Worm (Caenorhabditis elegans) whole organism, early embryonic: ENCODE data around the gene mlt-8.
A peak's percentile ranks its signal among the peaks of the same experiment; 100 is the strongest.

Source experiments
- B0310.2 ChIP-seq: sonication (generic microtip); optimal IDR thresholded peaks from 2 replicates; lab custom pipeline; 2016; ENCODE audit warnings: mild to moderate bottlenecking, missing genetic modification characterization, missing compliant biosample characterization
- F13C5.2 ChIP-seq: sonication (generic microtip); optimal IDR thresholded peaks from 2 replicates; lab custom pipeline; 2017; ENCODE audit warnings: mild to moderate bottlenecking, missing genetic modification characterization, inconsistent platforms, missing compliant biosample characterization
- aly-1 ChIP-seq: sonication (generic microtip); optimal IDR thresholded peaks from 2 replicates; lab custom pipeline; 2016; ENCODE audit warnings: missing genetic modification characterization, missing compliant biosample characterization
- ama-1 ChIP-seq: fragments of 150-350 bp; optimal IDR thresholded peaks from 2 replicates; lab custom pipeline; 2014
- ceh-13 ChIP-seq: fragments of 200-800 bp; sonication (Bioruptor generic); optimal IDR thresholded peaks from 2 replicates; lab custom pipeline; 2018; ENCODE audit warnings: mild to moderate bottlenecking, missing genetic modification characterization, missing compliant biosample characterization
- ceh-36 ChIP-seq: sonication (generic microtip); optimal IDR thresholded peaks from 2 replicates; lab custom pipeline; 2016; ENCODE audit warnings: missing genetic modification characterization, inconsistent platforms, missing compliant biosample characterization
- ets-7 ChIP-seq: sonication (generic microtip); optimal IDR thresholded peaks from 2 replicates; lab custom pipeline; 2016; ENCODE audit warnings: missing genotype, missing genetic modification characterization, missing compliant biosample characterization
- flt-1 ChIP-seq: fragments of 200-800 bp; sonication (Bioruptor generic); IDR thresholded peaks from 2 replicates; pipeline ENCODE4 v1.3.6; 2022; ENCODE audit warnings: missing genetic modification characterization, missing compliant biosample characterization
- hmbx-1 ChIP-seq: sonication (generic microtip); optimal IDR thresholded peaks from 2 replicates; lab custom pipeline; 2016; ENCODE audit warnings: mild to moderate bottlenecking, missing genetic modification characterization, missing compliant biosample characterization
- hmg-4 ChIP-seq: fragments of 200-800 bp; sonication (Bioruptor generic); optimal IDR thresholded peaks from 2 replicates; lab custom pipeline; 2018; ENCODE audit warnings: mild to moderate bottlenecking, missing genetic modification characterization, missing compliant biosample characterization
- hnd-1 ChIP-seq: sonication (generic microtip); optimal IDR thresholded peaks from 2 replicates; lab custom pipeline; 2016; ENCODE audit warnings: missing genetic modification characterization, missing compliant biosample characterization
- pes-1 ChIP-seq: fragments of 200-800 bp; sonication (Bioruptor generic); IDR thresholded peaks from 2 replicates; pipeline ENCODE4 v1.3.6; 2022; ENCODE audit warnings: missing genetic modification reagents, missing genetic modification characterization, missing compliant biosample characterization
- scrt-1 ChIP-seq: fragments of 200-800 bp; sonication (Bioruptor generic); IDR thresholded peaks from 2 replicates; pipeline ENCODE4 v1.3.6; 2022; ENCODE audit warnings: missing genetic modification characterization, missing compliant biosample characterization
- sea-1 ChIP-seq: fragments of 200-800 bp; sonication (Bioruptor generic); conservative IDR thresholded peaks from 2 replicates; pipeline ENCODE4 v1.3.6; 2022; ENCODE audit warnings: missing genetic modification characterization, missing compliant biosample characterization
- tbx-11 ChIP-seq: fragments of 200-800 bp; sonication (Bioruptor generic); IDR thresholded peaks from 2 replicates; pipeline ENCODE4 v1.3.6; 2022; ENCODE audit warnings: missing genetic modification characterization, missing compliant biosample characterization
- tbx-37 ChIP-seq: fragments of 200-800 bp; sonication (Bioruptor generic); conservative IDR thresholded peaks from 2 replicates; pipeline ENCODE4 v1.3.6; 2022; ENCODE audit warnings: missing genetic modification reagents, missing genetic modification characterization, missing compliant biosample characterization
- tra-4 ChIP-seq: sonication (generic microtip); optimal IDR thresholded peaks from 2 replicates; lab custom pipeline; 2017; ENCODE audit warnings: missing genetic modification characterization, missing compliant biosample characterization

The mlt-8 gene

ce11 chrII:581983-582382, 10.1 kb upstream of the mlt-8 start:
- TF ChIP-seq ets-7 (tag; lab: Kevin White, UChicago) (no peak), scrt-1 (GFP tag; lab: Robert Waterston, UW) (no peak), pes-1 (no peak), B0310.2 (tag; lab: Kevin White, UChicago) (no peak)

- TF ChIP-seq F13C5.2 (tag; lab: Kevin White, UChicago): no peak
These were observed 8.3 kb upstream of the mlt-8 start, which contains the start of the genes cdc-37 and W08F4.3 for ce11 chrII:580189-580643. Gene cdc-37 (minus strand): TSS chrII:580593. Gene W08F4.3 (plus strand): TSS chrII:580602.

DNA sequence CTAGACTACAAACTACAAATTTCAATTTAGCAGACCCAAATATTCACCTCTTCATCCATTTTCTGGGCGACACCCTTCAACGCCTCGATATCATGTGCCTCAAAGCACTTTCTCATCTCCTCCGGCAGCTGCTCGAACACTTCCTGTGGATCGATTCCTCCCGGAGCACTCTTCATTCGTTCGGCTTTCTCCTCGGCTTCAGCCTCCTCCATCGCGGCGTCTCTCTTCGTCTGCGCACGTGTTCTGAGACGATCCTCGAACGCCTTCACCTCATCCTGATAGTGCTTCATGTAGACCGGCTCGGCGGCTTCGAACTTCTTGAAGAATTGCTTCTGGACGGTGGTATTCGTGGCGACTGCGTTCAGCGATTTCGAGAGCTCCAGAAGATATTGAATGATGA, 6.9 kb upstream of the mlt-8 start:
- TF ChIP-seq scrt-1 (GFP tag; lab: Robert Waterston, UW) (no peak), ceh-13 (GFP tag; lab: Kevin White, UChicago) (no peak), sea-1 (GFP tag; lab: Robert Waterston, UW) (no peak), F13C5.2 (tag; lab: Kevin White, UChicago) (no peak), hmbx-1 (no peak), ets-7 (tag; lab: Kevin White, UChicago) (no peak)

DNA sequence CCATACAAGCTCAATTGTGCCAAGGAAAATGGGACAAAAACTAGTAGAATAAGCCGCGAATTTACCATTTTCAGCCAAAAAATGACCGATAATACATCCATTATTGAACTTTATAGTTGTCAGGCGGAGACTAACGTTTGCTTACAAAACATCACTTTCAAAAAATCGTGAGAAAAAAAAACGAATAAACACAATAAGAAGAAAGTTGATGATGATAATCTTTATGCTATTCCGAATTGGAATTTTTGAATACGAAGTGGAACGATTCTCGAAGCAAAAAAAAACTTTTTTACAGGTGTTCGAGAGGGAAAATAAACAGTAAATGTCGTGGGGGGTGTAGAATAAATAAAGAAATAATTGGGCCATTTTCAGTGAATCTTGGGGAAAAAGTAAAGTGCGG, 5.7 kb upstream of the mlt-8 start, which contains the start of gene W08F4.7:
Gene W08F4.7, minus strand, starts transcription at position 101 of the 400 bp plus-strand sequence.
- TF ChIP-seq F13C5.2 (tag; lab: Kevin White, UChicago) (no peak), ets-7 (tag; lab: Kevin White, UChicago) (no peak), ama-1 (lab: Kevin White, UChicago) (no peak), tbx-11 (GFP tag; lab: Robert Waterston, UW) (no peak), flt-1 (GFP tag; lab: Robert Waterston, UW) (no peak), pes-1 (no peak), aly-1 (no peak), ceh-36 (tag; lab: Kevin White, UChicago) (no peak)

- no peak for TF ChIP-seq ceh-13 (GFP tag; lab: Kevin White, UChicago)
These were observed 2.2 kb upstream of the mlt-8 start for ce11 chrII:574064-574463.

ce11 chrII:573580-573979, 1.7 kb upstream of the mlt-8 start:
- peak; percentile 88 for TF ChIP-seq ceh-36 (tag; lab: Kevin White, UChicago)
- TF ChIP-seq pes-1: peak; percentile 37; the same call in 1 of the 2 replicates

- TF ChIP-seq tra-4 (no peak), hmg-4 (GFP tag; lab: Kevin White, UChicago) (no peak), hmbx-1 (no peak), flt-1 (GFP tag; lab: Robert Waterston, UW) (no peak), hnd-1 (tag; lab: Kevin White, UChicago) (no peak), ceh-36 (tag; lab: Kevin White, UChicago) (no peak), sea-1 (GFP tag; lab: Robert Waterston, UW) (no peak)
These were observed 3.1 kb downstream of the mlt-8 start, which contains the start of gene W08F4.5 for ce11 chrII:568776-569175. Gene W08F4.5 (minus strand): TSS chrII:568876.

ce11 chrII:556185-556584, 15.7 kb downstream of the mlt-8 start, which contains the start of the genes C09E8.1 and C09E8.6:
Gene C09E8.1 (plus strand): TSS chrII:556485.
Gene C09E8.6 (plus strand): TSS chrII:556497.
- TF ChIP-seq tra-4 (no peak), tbx-37 (no peak), scrt-1 (GFP tag; lab: Robert Waterston, UW) (no peak)

DNA sequence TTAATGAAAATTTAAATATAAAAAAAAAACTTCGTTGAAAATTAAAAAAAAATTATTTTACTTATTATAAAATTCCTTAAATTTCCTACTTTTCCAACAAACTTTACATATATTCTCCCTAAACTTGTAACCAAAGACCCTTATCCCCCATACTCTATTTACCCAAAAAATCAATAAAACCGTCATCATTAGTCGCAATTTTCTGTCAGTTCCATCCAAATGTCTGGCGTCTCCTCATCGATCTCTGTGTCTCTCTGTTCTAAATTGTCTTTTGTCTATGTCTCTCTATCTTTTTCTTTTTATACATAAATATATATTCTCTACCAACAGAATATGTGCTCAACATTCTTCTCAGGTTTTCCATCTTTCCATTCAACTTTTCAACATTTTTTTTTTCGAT, 16.5 kb downstream of the mlt-8 start:
- TF ChIP-seq B0310.2 (tag; lab: Kevin White, UChicago) (no peak), ets-7 (tag; lab: Kevin White, UChicago) (no peak), hnd-1 (tag; lab: Kevin White, UChicago) (no peak), F13C5.2 (tag; lab: Kevin White, UChicago) (no peak), pes-1 (no peak), flt-1 (GFP tag; lab: Robert Waterston, UW) (no peak), tbx-37 (no peak), tbx-11 (GFP tag; lab: Robert Waterston, UW) (no peak), sea-1 (GFP tag; lab: Robert Waterston, UW) (no peak), ama-1 (lab: Kevin White, UChicago) (no peak), hmbx-1 (no peak), hmg-4 (GFP tag; lab: Kevin White, UChicago) (no peak), ceh-36 (tag; lab: Kevin White, UChicago) (no peak), ceh-13 (GFP tag; lab: Kevin White, UChicago) (no peak), aly-1 (no peak)
